Worm (Caenorhabditis elegans): ENCODE results near the gene math-45.
"Not testable (repeated sequence)": the region's sequence is repeated elsewhere in the genome, so short reads cannot be mapped to it uniquely, and the experiment has no call there.

math-45 gene

DNA sequence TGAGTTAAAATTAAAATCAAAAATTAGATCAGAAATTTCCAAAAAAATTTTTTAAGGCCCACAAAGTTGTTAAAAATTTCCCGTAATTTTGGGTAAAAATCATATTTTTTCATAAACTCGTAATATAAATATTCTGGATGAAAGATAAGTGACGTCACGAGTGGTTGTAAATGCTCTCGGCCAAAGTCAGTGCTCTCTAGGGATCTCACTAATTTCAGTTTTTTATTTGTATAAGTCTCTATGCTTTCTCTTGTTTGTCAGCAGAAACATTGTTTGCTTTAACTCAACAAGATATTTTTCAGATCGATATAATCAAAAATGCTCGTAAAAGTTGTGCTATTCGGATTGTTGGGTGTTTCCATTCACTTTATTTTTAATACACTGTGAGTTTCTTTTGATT is 25.9 kb upstream of the math-45 start, which contains the start of gene K05F6.4:
TSS of gene K05F6.4 (plus strand) at position 301 of the 400 bp plus-strand sequence.
- not testable (repeated sequence) for TF ChIP-seq nhr-25, zag-1, egl-27 (tag; optimal IDR thresholded peaks at IDR 0.05)

DNA sequence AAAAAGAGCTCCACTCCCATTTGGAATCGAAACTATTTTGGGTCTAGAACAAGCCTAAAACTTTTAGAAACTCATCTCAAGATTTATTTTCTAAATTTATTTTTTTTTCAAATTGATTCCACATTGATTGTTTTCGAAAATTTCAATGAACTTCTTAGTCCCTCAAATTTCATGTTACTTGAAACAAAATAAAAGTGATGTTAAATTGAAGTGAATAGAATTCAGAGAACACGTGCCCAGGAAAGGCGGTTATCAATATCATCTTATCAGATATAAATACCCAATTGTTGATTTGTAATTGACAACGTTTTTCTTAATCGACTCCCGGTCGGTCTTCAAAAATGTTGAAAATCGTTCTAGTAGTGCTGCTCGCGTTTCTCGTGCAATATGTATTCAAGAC is 23.4 kb upstream of the math-45 start, which contains the start of gene poml-4:
TSS of gene poml-4 (plus strand) at position 301 of the 400 bp plus-strand sequence.
- not testable (repeated sequence) for TF ChIP-seq nhr-129, ceh-16, elt-1 (tag; optimal IDR thresholded peaks at IDR 0.05)

ce11 chrII:1538589-1538988 is 21.3 kb upstream of the math-45 start, which contains the start of gene fbxb-44:
Gene fbxb-44, plus strand, starts transcription at chrII:1538889.
- TF ChIP-seq lin-11 (tag; optimal IDR thresholded peaks at IDR 0.05) (no peak), nhr-237 (tag; optimal IDR thresholded peaks at IDR 0.05) (no peak), ztf-4 (tag; optimal IDR thresholded peaks at IDR 0.05) (no peak), ZK546.5 (tag; optimal IDR thresholded peaks at IDR 0.05) (no peak), ztf-11 (tag; optimal IDR thresholded peaks at IDR 0.05) (no peak), ceh-16 (tag; optimal IDR thresholded peaks at IDR 0.05) (no peak), R02D3.7 (tag; optimal IDR thresholded peaks at IDR 0.05) (no peak), unc-62 (GFP tag; optimal IDR thresholded peaks at IDR 0.05) (no peak), nhr-77 (tag; optimal IDR thresholded peaks at IDR 0.05) (no peak), unc-55 (GFP tag; optimal IDR thresholded peaks at IDR 0.05) (no peak), zag-1 (tag; optimal IDR thresholded peaks at IDR 0.05) (no peak), skn-1 (tag; optimal IDR thresholded peaks at IDR 0.05) (no peak), ama-1 (optimal IDR thresholded peaks at IDR 0.05) (no peak), lsy-2 (tag; optimal IDR thresholded peaks at IDR 0.05) (no peak)

DNA sequence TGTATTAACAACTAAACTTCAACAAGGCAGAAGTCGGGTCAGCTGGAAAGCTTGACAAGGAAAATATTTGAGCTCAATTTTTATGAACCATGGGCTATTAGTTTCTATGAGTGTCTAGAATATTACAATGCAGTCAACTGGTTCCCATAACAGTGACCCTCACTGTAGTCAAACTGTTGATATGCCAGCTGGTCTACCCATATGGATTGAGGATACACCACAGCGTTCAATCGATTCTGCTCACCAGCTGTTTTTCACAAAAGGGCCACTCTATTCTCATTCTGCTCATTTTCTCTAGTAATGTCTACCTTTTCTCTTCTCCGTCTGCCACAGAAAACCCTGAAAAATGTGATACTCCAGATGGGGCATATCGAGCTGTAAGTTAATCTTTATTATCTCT is 20.1 kb upstream of the math-45 start, which contains the start of gene fbxb-42:
TSS of gene fbxb-42 (plus strand) at position 301 of the 400 bp plus-strand sequence.
- TF ChIP-seq ama-1 (optimal IDR thresholded peaks at IDR 0.05): no peak
- no peak for TF ChIP-seq nhr-6 (tag; optimal IDR thresholded peaks at IDR 0.05)
- no peak for TF ChIP-seq lin-13 (GFP tag; optimal IDR thresholded peaks at IDR 0.05)
- no peak for TF ChIP-seq nhr-21 (tag; optimal IDR thresholded peaks at IDR 0.05)
- no peak for TF ChIP-seq lin-39 (tag; optimal IDR thresholded peaks at IDR 0.05)
- TF ChIP-seq gmeb-1 (tag; optimal IDR thresholded peaks at IDR 0.05): no peak
- TF ChIP-seq nhr-237 (tag; optimal IDR thresholded peaks at IDR 0.05): no peak
- TF ChIP-seq unc-39 (tag; optimal IDR thresholded peaks at IDR 0.05): no peak
- TF ChIP-seq ztf-4 (tag; optimal IDR thresholded peaks at IDR 0.05): no peak
- no peak for TF ChIP-seq unc-62 (GFP tag; optimal IDR thresholded peaks at IDR 0.05)
- TF ChIP-seq lsy-2 (tag; optimal IDR thresholded peaks at IDR 0.05): no peak

DNA sequence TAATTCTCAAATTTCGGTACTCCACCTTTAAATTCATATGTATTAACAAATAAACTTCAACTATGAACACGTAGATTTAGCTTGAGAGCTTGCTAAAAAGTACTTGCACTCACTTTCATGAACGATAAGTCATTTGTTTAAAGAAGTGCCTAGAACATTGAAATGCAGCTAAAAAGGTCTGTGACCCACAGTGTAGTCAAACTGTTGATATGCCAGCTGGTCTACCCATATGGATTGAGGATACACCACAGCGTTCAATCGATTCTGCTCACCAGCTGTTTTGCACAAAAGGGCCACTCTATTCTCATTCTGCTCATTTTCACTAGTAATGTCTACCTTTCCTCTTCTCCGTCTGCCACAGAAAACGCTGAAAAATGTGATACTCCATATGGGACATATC is 18.7 kb upstream of the math-45 start, which contains the start of gene fbxb-43:
TSS of gene fbxb-43 (plus strand) at position 301 of the 400 bp plus-strand sequence.
- TF ChIP-seq C34F6.9 (tag; optimal IDR thresholded peaks at IDR 0.05): no peak
- no peak for TF ChIP-seq elt-1 (tag; optimal IDR thresholded peaks at IDR 0.05)
- TF ChIP-seq mbf-1 (tag; optimal IDR thresholded peaks at IDR 0.05): no peak
- TF ChIP-seq dmd-4 (tag; optimal IDR thresholded peaks at IDR 0.05): no peak
- no peak for TF ChIP-seq gmeb-1 (tag; optimal IDR thresholded peaks at IDR 0.05)

DNA sequence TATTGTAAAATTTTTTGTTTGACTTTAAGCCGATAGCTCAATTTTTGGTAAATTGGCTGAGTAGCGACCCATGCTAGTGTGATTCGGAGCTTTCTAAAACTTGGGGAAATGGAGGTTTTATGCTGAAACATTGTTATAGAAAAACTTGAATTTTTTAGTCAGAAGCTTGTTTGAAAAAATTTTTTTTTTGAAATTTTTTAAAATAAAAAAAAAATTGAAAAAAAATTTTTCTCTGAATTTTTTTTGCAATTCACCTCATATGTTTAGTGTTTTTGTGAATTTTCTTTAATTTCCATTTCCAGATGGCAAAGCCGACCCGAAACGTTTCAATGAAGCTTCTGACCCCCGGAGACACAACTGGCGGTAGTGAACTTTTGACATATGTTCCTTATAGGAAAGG is 11.8 kb upstream of the math-45 start, which contains the start of gene Y51H7BR.4:
TSS of gene Y51H7BR.4 (plus strand) at position 301 of the 400 bp plus-strand sequence.
- TF ChIP-seq egl-27 (tag; optimal IDR thresholded peaks at IDR 0.05): no peak
- TF ChIP-seq nhr-11 (tag; optimal IDR thresholded peaks at IDR 0.05): no peak

DNA sequence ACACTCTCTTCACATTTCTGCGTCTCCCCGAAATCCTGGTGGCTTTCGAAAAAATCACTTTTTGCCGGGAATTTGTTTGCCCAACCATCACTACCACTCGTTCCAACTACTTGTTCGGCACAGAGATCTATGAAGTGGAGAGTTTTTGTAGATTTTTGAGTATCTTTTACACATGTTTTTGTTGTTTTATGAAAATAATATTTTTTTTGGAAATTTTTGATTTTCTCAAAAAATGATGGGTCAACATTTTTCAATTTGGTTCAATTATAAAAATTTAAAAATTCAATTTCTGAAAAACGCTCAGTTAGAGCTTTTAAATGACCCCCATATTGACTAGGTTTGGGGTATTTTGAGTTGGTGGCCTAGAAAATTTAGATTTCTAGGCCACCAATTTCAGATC is 8.2 kb upstream of the math-45 start, which contains the start of gene Y51H7BR.7:
TSS of gene Y51H7BR.7 (minus strand) at position 101 of the 400 bp plus-strand sequence.
- TF ChIP-seq nhr-77 (tag; optimal IDR thresholded peaks at IDR 0.05): no peak
- TF ChIP-seq sma-9 (GFP tag; optimal IDR thresholded peaks at IDR 0.05): no peak
- TF ChIP-seq sma-9 (tag; optimal IDR thresholded peaks at IDR 0.05): no peak
- no peak for TF ChIP-seq alr-1 (tag; optimal IDR thresholded peaks at IDR 0.05)
- no peak for TF ChIP-seq nhr-237 (tag; optimal IDR thresholded peaks at IDR 0.05)
- no peak for TF ChIP-seq ztf-11 (tag; optimal IDR thresholded peaks at IDR 0.05)
- TF ChIP-seq ceh-16 (tag; optimal IDR thresholded peaks at IDR 0.05): no peak
- TF ChIP-seq unc-39 (tag; optimal IDR thresholded peaks at IDR 0.05): no peak
- no peak for TF ChIP-seq nhr-6 (tag; optimal IDR thresholded peaks at IDR 0.05)
- TF ChIP-seq sem-4 (tag; optimal IDR thresholded peaks at IDR 0.05): no peak
- no peak for TF ChIP-seq snpc-4 (tag; optimal IDR thresholded peaks at IDR 0.05)
- TF ChIP-seq skn-1 (tag; optimal IDR thresholded peaks at IDR 0.05): no peak
- TF ChIP-seq unc-55 (GFP tag; optimal IDR thresholded peaks at IDR 0.05): no peak
- no peak for TF ChIP-seq gmeb-1 (tag; optimal IDR thresholded peaks at IDR 0.05)
- TF ChIP-seq nhr-10 (tag; optimal IDR thresholded peaks at IDR 0.05): no peak
- no peak for TF ChIP-seq unc-62 (GFP tag; optimal IDR thresholded peaks at IDR 0.05)

Measured in whole organism, L2 larva.